Worm (Caenorhabditis elegans) whole organism, midembryonic: Measurements from ENCODE around the gene K06A4.10.

Experiments
- med-1 ChIP-seq: sonication (generic microtip); optimal IDR thresholded peaks from 2 replicates; lab custom pipeline; 2017; ENCODE audit warnings: missing genetic modification characterization, mild to moderate bottlenecking, missing compliant biosample characterization, antibody characterized with exemption, missing genetic modification reagents; ENCODE audit not compliant: insufficient read depth
- tab-1 ChIP-seq: fragments of 200-800 bp; sonication (Bioruptor generic); IDR thresholded peaks from 2 replicates; pipeline ENCODE4 v1.3.6; 2022; ENCODE audit warnings: missing genetic modification characterization, missing compliant biosample characterization

ce11 chrV:9509597-9509996 is 20.0 kb upstream of the K06A4.10 start:
- TF ChIP-seq med-1 (GFP tag; lab: Kevin White, UChicago): no peak
- no peak for TF ChIP-seq tab-1
